Worm (Caenorhabditis elegans): ENCODE results near the gene Y39A3B.8.

The Y39A3B.8 gene

DNA sequence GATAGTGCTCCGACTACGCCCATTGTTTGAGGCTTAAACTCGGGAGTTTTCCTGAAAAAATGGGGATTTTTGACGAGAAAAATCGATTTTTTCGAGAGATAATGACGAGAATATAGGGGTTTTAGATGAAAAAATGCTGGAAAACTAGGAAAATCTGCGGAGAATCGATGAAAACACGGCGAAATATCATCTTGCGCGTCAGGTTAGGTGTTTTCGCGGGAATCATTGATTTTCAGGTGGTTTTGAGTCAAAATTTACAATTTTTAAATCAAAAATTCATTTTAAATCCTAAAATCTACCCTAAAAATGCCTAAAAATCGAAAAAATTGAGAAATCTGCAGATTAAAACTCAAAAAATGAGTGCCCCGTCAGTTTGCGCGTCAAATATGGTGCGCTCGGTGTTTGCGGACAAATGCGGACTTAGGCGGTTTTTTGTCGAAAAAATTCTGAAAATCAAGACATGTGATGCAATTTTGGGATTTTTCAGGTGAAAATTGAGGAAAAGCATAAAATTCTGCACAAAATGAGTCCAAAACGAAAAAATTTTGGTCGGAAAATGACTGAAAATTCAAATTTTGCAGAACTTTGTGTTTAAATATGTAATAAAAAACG lies 25.8 kb upstream of the Y39A3B.8 start, which contains the start of gene mboa-6:
Gene mboa-6 (minus strand): TSS at position 51 of the 612 bp plus-strand sequence.
- no peak for TF ChIP-seq cog-1 (tag; optimal IDR thresholded peaks at IDR 0.05)
- TF ChIP-seq tab-1 (GFP tag; IDR thresholded peaks at IDR 0.05): no peak
- no peak for TF ChIP-seq ztf-29 (GFP tag; IDR thresholded peaks at IDR 0.05)
- no peak for TF ChIP-seq ref-1 (GFP tag; conservative IDR thresholded peaks at IDR 0.05)
- no peak for TF ChIP-seq klf-2 (GFP tag; conservative IDR thresholded peaks at IDR 0.05)
- no peak for TF ChIP-seq flt-1 (GFP tag; IDR thresholded peaks at IDR 0.05)
- TF ChIP-seq T22C8.4 (GFP tag; IDR thresholded peaks at IDR 0.05): no peak
- no peak for TF ChIP-seq ztf-23 (GFP tag; IDR thresholded peaks at IDR 0.05)
- no peak for TF ChIP-seq med-1 (GFP tag; optimal IDR thresholded peaks at IDR 0.05; ENCODE audit: insufficient read depth)

DNA sequence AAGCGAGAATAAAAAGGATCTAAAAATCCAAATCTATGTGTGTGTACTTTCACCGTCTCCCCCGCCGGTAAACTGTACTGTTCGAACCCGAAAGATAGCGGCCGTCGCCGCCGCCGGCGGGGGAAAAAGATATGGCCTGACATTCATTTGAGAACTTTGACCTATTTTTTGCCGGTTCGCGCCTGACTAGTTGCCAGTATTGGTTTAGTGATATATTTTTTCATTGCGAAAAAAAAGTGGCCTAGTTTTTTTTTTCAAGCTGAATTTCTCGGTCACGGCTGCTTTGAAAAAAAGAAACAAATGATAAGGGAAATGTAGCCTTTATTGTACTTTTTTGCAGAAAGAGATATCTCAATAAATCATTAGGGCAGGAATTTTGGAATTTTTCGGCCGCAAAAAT lies 25.2 kb upstream of the Y39A3B.8 start:
- TF ChIP-seq med-1 (GFP tag; optimal IDR thresholded peaks at IDR 0.05; ENCODE audit: insufficient read depth): no peak
- no peak for TF ChIP-seq flt-1 (GFP tag; IDR thresholded peaks at IDR 0.05)

DNA sequence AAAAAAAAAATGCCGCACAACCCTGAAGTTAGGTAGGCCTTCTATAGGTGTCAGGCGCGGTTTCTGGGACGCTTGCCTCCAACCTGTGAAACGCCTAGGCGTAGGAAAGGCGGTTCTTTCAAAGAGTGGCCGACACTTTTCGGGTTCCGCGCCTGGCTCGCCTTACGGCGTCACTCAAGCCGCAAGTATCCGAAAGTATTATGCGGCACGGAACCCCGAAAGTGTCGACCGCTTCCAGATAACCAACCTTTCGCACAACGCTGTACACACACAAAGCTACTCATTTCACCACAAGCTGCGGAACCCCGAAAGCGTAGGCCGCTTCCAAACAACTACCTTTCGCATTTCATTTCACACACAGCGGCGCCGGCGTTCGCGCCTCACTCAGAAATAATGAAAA lies 24.7 kb upstream of the Y39A3B.8 start:
- TF ChIP-seq tab-1 (GFP tag; IDR thresholded peaks at IDR 0.05) (no peak), ztf-29 (GFP tag; IDR thresholded peaks at IDR 0.05) (no peak), klf-2 (GFP tag; conservative IDR thresholded peaks at IDR 0.05) (no peak), flt-1 (GFP tag; IDR thresholded peaks at IDR 0.05) (no peak), T22C8.4 (GFP tag; IDR thresholded peaks at IDR 0.05) (no peak), ztf-23 (GFP tag; IDR thresholded peaks at IDR 0.05) (no peak)

DNA sequence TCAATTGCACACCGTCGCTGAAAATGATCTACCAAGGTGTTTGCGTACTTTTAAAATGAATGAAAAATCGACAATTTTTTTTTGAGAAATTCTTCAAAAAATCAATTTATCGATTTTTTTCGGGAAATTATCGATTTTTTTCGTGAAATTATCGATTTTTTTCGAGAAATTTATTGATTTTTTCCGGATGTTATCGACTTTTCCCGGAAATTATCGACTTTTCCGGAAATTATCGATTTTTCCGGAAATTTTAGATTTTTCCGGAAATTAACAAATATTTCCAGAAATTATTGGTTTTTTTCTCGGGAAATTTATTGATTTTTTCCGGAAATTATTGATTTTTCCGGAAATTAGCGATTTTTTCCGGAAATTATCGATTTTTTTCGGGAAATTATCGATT lies 22.6 kb upstream of the Y39A3B.8 start:
- peak; percentile 75 for TF ChIP-seq T22C8.4 (GFP tag; IDR thresholded peaks at IDR 0.05)

DNA sequence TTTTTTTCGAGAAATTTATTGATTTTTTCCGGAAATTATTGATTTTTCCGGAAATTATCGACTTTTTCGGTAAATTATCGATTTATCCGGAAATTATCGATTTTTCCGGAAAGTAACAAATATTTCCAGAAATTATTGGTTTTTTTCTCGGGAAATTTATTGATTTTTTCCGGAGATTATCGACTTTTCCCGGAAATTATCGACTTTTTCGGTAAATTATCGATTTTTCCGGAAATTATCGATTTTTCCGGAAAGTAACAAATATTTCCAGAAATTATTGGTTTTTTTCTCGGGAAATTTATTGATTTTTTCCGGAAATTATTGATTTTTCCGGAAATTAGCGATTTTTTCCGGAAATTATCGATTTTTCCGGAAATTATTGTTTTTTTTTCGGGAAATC lies 22.2 kb upstream of the Y39A3B.8 start:
- peak; percentile 81 for TF ChIP-seq T22C8.4 (GFP tag; IDR thresholded peaks at IDR 0.05)

DNA sequence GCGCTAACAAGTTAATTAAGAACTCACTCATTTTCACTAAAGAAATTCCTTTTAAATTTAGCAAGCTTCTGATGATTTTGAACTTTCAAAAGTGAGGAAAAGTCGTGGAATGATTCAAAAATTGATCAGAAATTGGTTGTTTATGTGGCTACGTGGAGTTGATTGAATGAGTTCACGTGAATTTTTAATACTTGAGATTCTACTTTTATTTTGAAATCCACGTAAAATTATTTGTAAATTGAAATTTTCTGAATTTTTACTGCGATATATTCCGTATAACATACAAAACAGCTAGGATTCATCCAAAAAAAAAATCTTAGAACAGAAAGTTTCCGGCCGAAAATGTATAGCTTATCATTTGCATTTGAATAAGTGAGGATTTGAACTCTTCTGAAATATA lies 18.0 kb upstream of the Y39A3B.8 start, which contains the start of gene moa-1:
Gene moa-1 (minus strand): TSS at position 101 of the 400 bp plus-strand sequence.
- no peak for TF ChIP-seq cog-1 (tag; optimal IDR thresholded peaks at IDR 0.05)
- TF ChIP-seq ztf-29 (GFP tag; IDR thresholded peaks at IDR 0.05): no peak
- no peak for TF ChIP-seq klf-2 (GFP tag; conservative IDR thresholded peaks at IDR 0.05)
- TF ChIP-seq ztf-23 (GFP tag; IDR thresholded peaks at IDR 0.05): no peak
- TF ChIP-seq tab-1 (GFP tag; IDR thresholded peaks at IDR 0.05): no peak
- TF ChIP-seq ref-1 (GFP tag; conservative IDR thresholded peaks at IDR 0.05): no peak
- TF ChIP-seq med-1 (GFP tag; optimal IDR thresholded peaks at IDR 0.05; ENCODE audit: insufficient read depth): no peak
- TF ChIP-seq T22C8.4 (GFP tag; IDR thresholded peaks at IDR 0.05): no peak
- no peak for TF ChIP-seq flt-1 (GFP tag; IDR thresholded peaks at IDR 0.05)

DNA sequence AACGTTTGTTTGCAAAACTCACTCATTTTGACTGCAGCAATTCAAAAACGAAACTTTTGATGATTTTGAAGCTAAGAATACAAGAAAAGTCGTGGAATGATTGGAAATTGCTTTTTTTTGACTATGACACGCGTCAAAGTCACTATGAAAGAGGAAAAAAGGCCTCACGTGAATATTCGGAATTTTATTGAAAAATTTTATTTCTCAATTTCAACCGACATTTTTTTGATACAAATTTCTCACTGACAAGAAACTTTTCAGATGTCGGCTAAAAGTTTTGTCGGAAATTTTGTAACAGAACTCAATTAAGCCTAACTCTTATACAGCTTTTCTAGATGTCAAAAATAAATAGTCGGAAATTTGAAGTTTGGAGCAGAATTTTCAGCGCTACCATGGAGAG lies 17.4 kb upstream of the Y39A3B.8 start, which contains the start of gene R155.5:
Gene R155.5 (minus strand): TSS at position 101 of the 400 bp plus-strand sequence.
- TF ChIP-seq klf-2 (GFP tag; conservative IDR thresholded peaks at IDR 0.05) (no peak), med-1 (GFP tag; optimal IDR thresholded peaks at IDR 0.05; ENCODE audit: insufficient read depth) (no peak), ztf-23 (GFP tag; IDR thresholded peaks at IDR 0.05) (no peak), ztf-29 (GFP tag; IDR thresholded peaks at IDR 0.05) (no peak), tab-1 (GFP tag; IDR thresholded peaks at IDR 0.05) (no peak), flt-1 (GFP tag; IDR thresholded peaks at IDR 0.05) (no peak), ref-1 (GFP tag; conservative IDR thresholded peaks at IDR 0.05) (no peak), T22C8.4 (GFP tag; IDR thresholded peaks at IDR 0.05) (no peak)

DNA sequence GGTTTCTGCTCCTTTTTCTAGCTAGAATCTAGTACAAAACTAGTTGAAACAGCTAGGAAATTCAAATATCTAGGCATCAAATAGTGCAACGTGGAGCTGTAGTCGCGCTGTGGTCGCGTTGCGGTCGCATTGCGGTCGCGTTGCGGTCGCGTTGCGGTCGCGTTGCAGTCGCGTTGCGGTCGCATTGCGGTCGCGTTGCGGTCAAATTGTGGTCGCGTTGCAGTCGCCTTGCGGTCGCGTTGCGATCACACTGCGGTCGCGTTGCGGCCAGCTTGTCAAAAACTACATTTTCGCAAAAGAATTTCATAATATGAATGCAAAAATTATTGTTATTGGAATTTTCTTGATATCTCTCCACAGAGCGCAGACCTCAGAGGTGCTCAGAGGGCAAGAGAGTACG lies 11.8 kb upstream of the Y39A3B.8 start:
- TF ChIP-seq ref-1 (GFP tag; conservative IDR thresholded peaks at IDR 0.05) (no peak), tab-1 (GFP tag; IDR thresholded peaks at IDR 0.05) (no peak), ztf-29 (GFP tag; IDR thresholded peaks at IDR 0.05) (no peak), T22C8.4 (GFP tag; IDR thresholded peaks at IDR 0.05) (no peak), cog-1 (tag; optimal IDR thresholded peaks at IDR 0.05) (no peak), flt-1 (GFP tag; IDR thresholded peaks at IDR 0.05) (no peak), ztf-23 (GFP tag; IDR thresholded peaks at IDR 0.05) (no peak), klf-2 (GFP tag; conservative IDR thresholded peaks at IDR 0.05) (no peak), med-1 (GFP tag; optimal IDR thresholded peaks at IDR 0.05; ENCODE audit: insufficient read depth) (no peak)

DNA sequence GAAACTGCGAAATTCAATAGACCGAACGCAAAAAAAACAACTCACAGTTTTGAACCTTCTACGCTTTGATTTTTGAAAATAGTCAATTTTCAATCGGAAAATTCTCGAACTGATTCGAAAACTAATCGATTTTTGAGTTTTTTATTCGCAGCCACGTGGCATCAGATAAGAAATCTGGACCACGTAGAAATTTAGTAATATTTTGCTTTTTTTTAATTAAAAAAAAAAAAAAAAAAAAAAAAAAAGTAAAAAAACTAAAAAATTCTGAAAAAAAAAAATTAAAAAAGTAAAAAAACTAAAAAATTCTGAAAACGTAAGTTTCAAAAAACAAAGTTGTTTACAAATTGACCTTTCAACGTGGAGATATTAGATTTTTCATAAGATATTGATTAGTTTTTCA lies 11.2 kb upstream of the Y39A3B.8 start, which contains the start of gene R155.3:
Gene R155.3 (minus strand): TSS at position 101 of the 400 bp plus-strand sequence.
- no peak for TF ChIP-seq tab-1 (GFP tag; IDR thresholded peaks at IDR 0.05)
- no peak for TF ChIP-seq ref-1 (GFP tag; conservative IDR thresholded peaks at IDR 0.05)
- TF ChIP-seq klf-2 (GFP tag; conservative IDR thresholded peaks at IDR 0.05): no peak
- TF ChIP-seq T22C8.4 (GFP tag; IDR thresholded peaks at IDR 0.05): no peak
- TF ChIP-seq med-1 (GFP tag; optimal IDR thresholded peaks at IDR 0.05; ENCODE audit: insufficient read depth): no peak
- no peak for TF ChIP-seq ztf-23 (GFP tag; IDR thresholded peaks at IDR 0.05)
- no peak for TF ChIP-seq flt-1 (GFP tag; IDR thresholded peaks at IDR 0.05)
- no peak for TF ChIP-seq ztf-29 (GFP tag; IDR thresholded peaks at IDR 0.05)
- no peak for TF ChIP-seq cog-1 (tag; optimal IDR thresholded peaks at IDR 0.05)

DNA sequence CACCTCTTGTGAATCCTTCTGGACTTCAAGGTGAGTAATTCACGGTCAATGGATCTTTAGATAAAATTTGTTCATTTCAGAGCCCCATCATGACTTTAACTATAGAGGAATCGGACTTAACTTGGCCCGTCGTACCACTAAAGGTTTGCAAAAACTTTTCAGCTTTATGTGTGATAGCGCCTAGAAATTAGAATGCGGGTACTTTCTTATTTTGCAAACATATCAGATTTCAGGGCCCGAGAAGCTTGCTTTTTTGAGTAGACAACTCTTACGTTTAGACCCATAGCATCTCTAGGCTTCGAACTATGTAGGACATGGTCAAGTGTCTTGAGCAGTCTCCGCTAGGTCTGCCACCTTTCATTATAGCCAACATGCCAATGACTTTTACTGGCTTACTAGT lies 10.4 kb upstream of the Y39A3B.8 start:
- TF ChIP-seq klf-2 (GFP tag; conservative IDR thresholded peaks at IDR 0.05) (no peak), med-1 (GFP tag; optimal IDR thresholded peaks at IDR 0.05; ENCODE audit: insufficient read depth) (no peak), tab-1 (GFP tag; IDR thresholded peaks at IDR 0.05) (no peak), cog-1 (tag; optimal IDR thresholded peaks at IDR 0.05) (no peak), ztf-29 (GFP tag; IDR thresholded peaks at IDR 0.05) (no peak), T22C8.4 (GFP tag; IDR thresholded peaks at IDR 0.05) (no peak), flt-1 (GFP tag; IDR thresholded peaks at IDR 0.05) (no peak), ref-1 (GFP tag; conservative IDR thresholded peaks at IDR 0.05) (no peak), ztf-23 (GFP tag; IDR thresholded peaks at IDR 0.05) (no peak)
